Fruit fly (Drosophila melanogaster): ENCODE results near the gene Lip1.

The Lip1 gene

DNA sequence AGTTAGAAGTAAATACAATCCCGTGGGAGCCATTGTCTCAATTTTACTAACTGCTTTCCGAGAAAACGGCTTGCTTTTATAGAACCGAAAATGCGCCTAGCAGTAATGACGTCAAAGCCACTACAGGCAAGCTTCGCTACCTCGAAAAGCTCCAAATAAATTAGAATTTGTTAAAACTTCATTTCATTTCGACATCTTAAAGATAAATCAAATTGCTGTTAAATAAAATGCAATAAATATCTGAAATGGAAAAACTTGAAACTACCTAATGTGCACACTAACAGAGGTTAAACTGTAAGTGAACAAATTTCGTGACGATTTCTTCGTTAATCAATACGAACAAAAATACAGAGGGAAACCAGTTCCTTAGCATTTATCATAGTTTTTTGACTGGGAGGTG is 3.4 kb downstream of the Lip1 start, which contains the start of gene CG7300 (continued):
- TF ChIP-seq gro (GFP tag; optimal IDR thresholded peaks at IDR 0.05) (peak; percentile 75), Fer2 (tag; optimal IDR thresholded peaks at IDR 0.05) (no peak), GATAe (GFP tag; conservative IDR thresholded peaks at IDR 0.05) (0 out of 2 replicates have a peak, but pooled peaks have one; percentile 40), sob (GFP tag; IDR thresholded peaks at IDR 0.05) (peak; percentile 56), Tbp (GFP tag; optimal IDR thresholded peaks at IDR 0.05) (no peak), dysf (GFP tag; IDR thresholded peaks at IDR 0.05) (peak; percentile 76), CG15073 (GFP tag; optimal IDR thresholded peaks at IDR 0.05) (no peak), ewg (GFP tag; optimal IDR thresholded peaks at IDR 0.05) (no peak), slbo (GFP tag; IDR thresholded peaks at IDR 0.05) (peak; percentile 81), zen (tag; optimal IDR thresholded peaks at IDR 0.05) (no peak), CG7839 (tag; optimal IDR thresholded peaks at IDR 0.05) (peak; percentile 74), Rx (GFP tag; IDR thresholded peaks at IDR 0.05) (no peak), gfzf (GFP tag; optimal IDR thresholded peaks at IDR 0.05) (no peak), exex (tag; optimal IDR thresholded peaks at IDR 0.05) (no peak), insv (GFP tag; optimal IDR thresholded peaks at IDR 0.05) (no peak), CG15696 (tag; optimal IDR thresholded peaks at IDR 0.05) (no peak), CG31224 (GFP tag; IDR thresholded peaks at IDR 0.05) (0 out of 2 replicates have a peak, but pooled peaks have one; percentile 18), CG30020 (tag; optimal IDR thresholded peaks at IDR 0.05) (no peak), CG11504 (tag; optimal IDR thresholded peaks at IDR 0.05) (no peak), CG6854 (GFP tag; optimal IDR thresholded peaks at IDR 0.05) (no peak), dmrt11E (tag; optimal IDR thresholded peaks at IDR 0.05) (peak; percentile 24), ttk (GFP tag; IDR thresholded peaks at IDR 0.05) (no peak; the same call in 1 of the 2 replicates), CG14014 (GFP tag; IDR thresholded peaks at IDR 0.05) (no peak), CG12391 (tag; optimal IDR thresholded peaks at IDR 0.05) (peak; percentile 58), CG5245 (GFP tag; optimal IDR thresholded peaks at IDR 0.05) (no peak), al (GFP tag; IDR thresholded peaks at IDR 0.05) (peak; percentile 73), Abd-B (GFP tag; optimal IDR thresholded peaks at IDR 0.05) (peak; percentile 20), CG11398 (GFP tag; optimal IDR thresholded peaks at IDR 0.05) (no peak), CG6683 (GFP tag; optimal IDR thresholded peaks at IDR 0.05) (no peak), Spps (tag; optimal IDR thresholded peaks at IDR 0.05) (peak; percentile 40), YL-1 (GFP tag; optimal IDR thresholded peaks at IDR 0.05) (no peak), CG9727 (GFP tag; optimal IDR thresholded peaks at IDR 0.05) (peak; percentile 17), vnd (GFP tag; IDR thresholded peaks at IDR 0.05; ENCODE audit: partially characterized antibody) (no peak), gcm (GFP tag; optimal IDR thresholded peaks at IDR 0.05) (no peak), org-1 (GFP tag; optimal IDR thresholded peaks at IDR 0.05) (no peak), CG4854 (GFP tag; optimal IDR thresholded peaks at IDR 0.05) (peak; percentile 36), CoRest (tag; optimal IDR thresholded peaks at IDR 0.05) (peak; percentile 48), CG12942 (GFP tag; optimal IDR thresholded peaks at IDR 0.05) (peak; percentile 12), PHDP (tag; optimal IDR thresholded peaks at IDR 0.05) (peak; percentile 65), Mad (GFP tag; optimal IDR thresholded peaks at IDR 0.05) (no peak), CG1832 (GFP tag; optimal IDR thresholded peaks at IDR 0.05) (no peak), CG1647 (GFP tag; optimal IDR thresholded peaks at IDR 0.05) (peak; percentile 38), hth (optimal IDR thresholded peaks at IDR 0.05) (no peak), gce (GFP tag; IDR thresholded peaks at IDR 0.05) (no peak), CG11247 (GFP tag; IDR thresholded peaks at IDR 0.05) (peak; percentile 70), ash1 (GFP tag; optimal IDR thresholded peaks at IDR 0.05) (no peak), salm (tag; optimal IDR thresholded peaks at IDR 0.05) (no peak), fru (optimal IDR thresholded peaks at IDR 0.05) (no peak), HmgZ (tag; optimal IDR thresholded peaks at IDR 0.05) (peak; percentile 20), TFAM (GFP tag; optimal IDR thresholded peaks at IDR 0.05) (no peak), gsb (GFP tag; IDR thresholded peaks at IDR 0.05) (0 out of 2 replicates have a peak, but pooled peaks have one; percentile 38), Pdp1 (GFP tag; optimal IDR thresholded peaks at IDR 0.05) (peak in 1 of 2 experiments; percentile 56)
